Fruit fly (Drosophila melanogaster): ENCODE data around the gene CG34174.

Gene CG34174

dm6 chr2L:2178810-2179143, 35.3 kb upstream of the CG34174 start:
- TF ChIP-seq sob (GFP tag; IDR thresholded peaks at IDR 0.05) (no peak), Atf6 (GFP tag; IDR thresholded peaks at IDR 0.05) (no peak), CG31224 (GFP tag; IDR thresholded peaks at IDR 0.05) (no peak), CG31388 (GFP tag; optimal IDR thresholded peaks at IDR 0.05) (no peak), BEAF-32 (GFP tag; optimal IDR thresholded peaks at IDR 0.05) (no peak), Gug (GFP tag; IDR thresholded peaks at IDR 0.05) (no peak), NK7.1 (GFP tag; optimal IDR thresholded peaks at IDR 0.05) (no peak), YL-1 (GFP tag; optimal IDR thresholded peaks at IDR 0.05) (no peak), eve (GFP tag; optimal IDR thresholded peaks at IDR 0.05) (peak in 1 of 2 experiments; percentile 23), grau (tag; optimal IDR thresholded peaks at IDR 0.05) (peak; percentile 75), sens (GFP tag) (no peak), bab2 (GFP tag; optimal IDR thresholded peaks at IDR 0.05) (no peak), CG12236 (GFP tag; optimal IDR thresholded peaks at IDR 0.05) (no peak), pan (optimal IDR thresholded peaks at IDR 0.05) (no peak), pan (GFP tag; optimal IDR thresholded peaks at IDR 0.05 in 1 of 2, IDR thresholded peaks at IDR 0.05 in 1 of 2) (no peak), Ssrp (tag; optimal IDR thresholded peaks at IDR 0.05) (no peak), grn (GFP tag; optimal IDR thresholded peaks at IDR 0.05) (peak; percentile 50), stwl (tag; optimal IDR thresholded peaks at IDR 0.05) (no peak), D19B (GFP tag; optimal IDR thresholded peaks at IDR 0.05) (no peak), CG5953 (GFP tag; IDR thresholded peaks at IDR 0.05) (0 out of 2 replicates have a peak, but pooled peaks have one; percentile 20), CG7271 (tag; optimal IDR thresholded peaks at IDR 0.05) (no peak), yki (optimal IDR thresholded peaks at IDR 0.05) (peak; percentile 15), CG30403 (GFP tag; optimal IDR thresholded peaks at IDR 0.05) (peak; percentile 4), Trl (optimal IDR thresholded peaks at IDR 0.05) (peak; percentile 82 to 85), Trl (GFP tag; optimal IDR thresholded peaks at IDR 0.05) (no peak), CG3281 (GFP tag; optimal IDR thresholded peaks at IDR 0.05) (no peak), Oli (tag; optimal IDR thresholded peaks at IDR 0.05) (peak; percentile 3), Bgb (GFP tag; IDR thresholded peaks at IDR 0.05; ENCODE audit: partially characterized antibody) (0 out of 2 replicates have a peak, but pooled peaks have one; percentile 5), CG2120 (GFP tag; optimal IDR thresholded peaks at IDR 0.05) (peak; percentile 18), Hr39 (optimal IDR thresholded peaks at IDR 0.05) (no peak), CG15011 (GFP tag; optimal IDR thresholded peaks at IDR 0.05) (no peak), Ada2b (GFP tag; IDR thresholded peaks at IDR 0.05) (peak; percentile 21; the same call in 1 of the 2 replicates), CG2678 (tag; optimal IDR thresholded peaks at IDR 0.05) (no peak), CG14014 (GFP tag; IDR thresholded peaks at IDR 0.05) (0 out of 2 replicates have a peak, but pooled peaks have one; percentile 4), CG9932 (GFP tag; IDR thresholded peaks at IDR 0.05) (no peak), Bdp1 (GFP tag; optimal IDR thresholded peaks at IDR 0.05) (no peak), zfh1 (GFP tag; IDR thresholded peaks at IDR 0.05) (no peak; the same call in 2 of the 3 replicates), wdn (GFP tag; IDR thresholded peaks at IDR 0.05) (peak; percentile 46; the same call in 1 of the 2 replicates)

dm6 chr2L:2179366-2179765, 34.7 kb upstream of the CG34174 start:
- no peak for TF ChIP-seq Dref (GFP tag; IDR thresholded peaks at IDR 0.05)
- no peak for TF ChIP-seq da (GFP tag; optimal IDR thresholded peaks at IDR 0.05)
- no peak for TF ChIP-seq Stat92E (GFP tag; optimal IDR thresholded peaks at IDR 0.05)
- peak; percentile 34 for TF ChIP-seq CG16815 (GFP tag; optimal IDR thresholded peaks at IDR 0.05)
- no peak for TF ChIP-seq MESR4 (GFP tag; optimal IDR thresholded peaks at IDR 0.05)
- TF ChIP-seq Kr (GFP tag; optimal IDR thresholded peaks at IDR 0.05) = no peak
- no peak for TF ChIP-seq CG2889 (GFP tag; IDR thresholded peaks at IDR 0.05)
- peak; percentile 45 for TF ChIP-seq Camta (GFP tag; optimal IDR thresholded peaks at IDR 0.05)
- TF ChIP-seq CG8924 (tag; optimal IDR thresholded peaks at IDR 0.05) = peak; percentile 73
- no peak for TF ChIP-seq Poxn (GFP tag; IDR thresholded peaks at IDR 0.05)
- TF ChIP-seq unpg (GFP tag; optimal IDR thresholded peaks at IDR 0.05) = peak; percentile 76
- TF ChIP-seq CG34422 (GFP tag; IDR thresholded peaks at IDR 0.05) = peak; percentile 55; the same call in 1 of the 3 replicates
- peak; percentile 54 for TF ChIP-seq CG17385 (GFP tag; optimal IDR thresholded peaks at IDR 0.05)
- TF ChIP-seq Dbx (GFP tag; IDR thresholded peaks at IDR 0.05) = peak; percentile 73; the same call in 2 of the 3 replicates
- peak; percentile 67 for TF ChIP-seq NC2α (GFP tag; optimal IDR thresholded peaks at IDR 0.05)
- peak; percentile 74 for TF ChIP-seq sob (GFP tag; IDR thresholded peaks at IDR 0.05)
- peak; percentile 71 for TF ChIP-seq mirr (GFP tag; optimal IDR thresholded peaks at IDR 0.05)
- TF ChIP-seq CG10979 (tag; optimal IDR thresholded peaks at IDR 0.05) = peak; percentile 13

Measured in whole organism, embryonic.